Worm (Caenorhabditis elegans): ENCODE results near the gene Y105C5B.5.
A peak's percentile ranks its signal among the peaks of the same experiment; 100 is the strongest.

Y105C5B.5 gene

DNA sequence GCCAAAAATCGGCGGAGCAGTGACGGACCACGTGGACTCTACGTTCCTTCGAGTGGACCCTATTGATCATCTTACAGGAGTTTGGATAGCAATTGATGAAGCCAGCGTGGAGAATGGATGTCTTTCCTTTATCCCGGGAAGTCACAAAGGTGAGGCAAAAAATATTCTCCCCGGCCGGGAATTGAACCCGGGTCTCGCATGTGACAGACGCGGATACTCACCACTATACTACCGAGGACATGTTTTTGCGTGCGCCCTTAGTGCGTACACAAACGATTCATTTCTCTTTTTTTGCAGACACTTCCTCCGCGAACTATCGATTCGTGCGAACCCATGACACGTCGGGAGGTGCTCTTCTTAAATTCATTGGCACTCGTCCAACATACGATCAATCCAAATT, 30.2 kb upstream of the Y105C5B.5 start:
- no peak for TF ChIP-seq ceh-2 (tag; optimal IDR thresholded peaks at IDR 0.05)
- TF ChIP-seq ets-4 (tag; optimal IDR thresholded peaks at IDR 0.05): no peak
- TF ChIP-seq nfya-1 (tag; optimal IDR thresholded peaks at IDR 0.05): no peak
- peak; percentile 64 for TF ChIP-seq hlh-30 (tag; optimal IDR thresholded peaks at IDR 0.05; ENCODE audit: insufficient read depth)
- TF ChIP-seq che-1 (tag; optimal IDR thresholded peaks at IDR 0.05): peak; percentile 24
- TF ChIP-seq ceh-24 (tag; optimal IDR thresholded peaks at IDR 0.05): no peak

- no peak for TF ChIP-seq hlh-15 (tag; optimal IDR thresholded peaks at IDR 0.05)
Measured at ce11 chrIV:15930694-15931093, 29.7 kb upstream of the Y105C5B.5 start.

DNA sequence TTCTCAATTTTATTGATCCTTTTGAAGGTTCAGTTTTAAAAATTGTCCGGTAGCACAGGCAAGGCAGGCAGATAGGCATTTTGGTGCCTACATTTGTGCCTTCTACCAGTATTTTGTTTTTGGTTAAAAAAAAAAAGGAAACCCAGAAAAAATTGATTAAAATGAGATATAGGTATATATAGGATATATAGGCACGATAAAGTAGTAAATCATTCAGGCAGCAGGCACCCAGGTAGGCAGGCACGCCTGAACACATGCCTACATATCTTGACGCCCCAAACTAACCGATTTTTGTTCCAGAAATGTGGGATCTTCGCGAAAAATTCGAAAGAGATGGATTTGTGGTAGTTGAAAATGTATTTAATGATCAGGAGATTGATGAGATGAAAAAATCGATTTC, 29.3 kb upstream of the Y105C5B.5 start, which contains the start of gene Y105C5B.9:
TSS of gene Y105C5B.9 (plus strand) at position 301 of the 400 bp plus-strand sequence.
- no peak for TF ChIP-seq elt-2 (tag; optimal IDR thresholded peaks at IDR 0.05)
- TF ChIP-seq unc-3 (GFP tag; conservative IDR thresholded peaks at IDR 0.05): no peak
- TF ChIP-seq unc-3 (tag; optimal IDR thresholded peaks at IDR 0.05): no peak
- no peak for TF ChIP-seq syd-9 (tag; optimal IDR thresholded peaks at IDR 0.05)
- TF ChIP-seq pros-1 (tag; optimal IDR thresholded peaks at IDR 0.05): no peak
- no peak for TF ChIP-seq npax-4 (tag; optimal IDR thresholded peaks at IDR 0.05)
- no peak for TF ChIP-seq pax-1 (tag; optimal IDR thresholded peaks at IDR 0.05)
- TF ChIP-seq ttx-3 (tag; optimal IDR thresholded peaks at IDR 0.05): no peak
- TF ChIP-seq nfya-1 (tag; optimal IDR thresholded peaks at IDR 0.05): no peak
- no peak for TF ChIP-seq fkh-6 (tag; optimal IDR thresholded peaks at IDR 0.05)

DNA sequence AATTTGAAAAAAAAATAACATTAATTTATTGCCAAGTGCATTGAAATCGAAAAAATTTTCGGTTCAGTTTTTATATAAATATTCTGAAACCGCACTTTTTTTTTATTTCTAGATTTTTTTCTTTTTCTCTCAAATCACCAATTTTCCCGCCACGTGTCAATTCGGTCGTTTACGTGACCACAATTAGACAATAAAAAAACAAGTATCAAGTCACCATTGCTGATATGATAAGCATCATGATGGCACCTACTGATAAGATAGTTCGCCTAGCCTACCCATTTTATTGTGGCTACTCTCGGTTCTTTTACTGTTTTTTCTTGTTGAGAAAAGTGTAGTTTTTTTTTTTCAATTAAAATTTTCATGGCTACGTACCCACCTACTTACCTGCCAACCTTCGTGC, 28.8 kb upstream of the Y105C5B.5 start:
- peak; percentile 93 for TF ChIP-seq elt-2 (tag; optimal IDR thresholded peaks at IDR 0.05)
- TF ChIP-seq elt-4 (tag; optimal IDR thresholded peaks at IDR 0.05): no peak

DNA sequence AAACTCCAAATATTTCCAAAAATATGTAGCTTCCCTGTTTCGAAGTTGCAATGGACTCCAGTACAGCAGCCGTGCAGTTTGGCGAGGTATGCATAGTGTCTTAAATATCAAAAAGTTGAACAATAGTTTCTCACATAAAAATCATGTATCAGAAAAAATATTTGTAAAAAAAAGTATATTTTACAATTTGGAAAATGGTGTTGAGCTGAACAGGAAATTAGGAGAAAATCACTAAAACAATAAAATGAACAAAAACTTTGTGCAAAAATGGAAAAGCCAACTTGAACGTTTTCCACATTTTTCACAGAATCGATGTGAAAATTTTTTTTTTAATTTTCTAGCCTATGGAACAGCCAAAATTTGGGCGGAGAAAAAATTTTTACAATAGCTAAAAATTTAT, 25.7 kb upstream of the Y105C5B.5 start, which contains the start of gene Y105C5B.8:
TSS of gene Y105C5B.8 (minus strand) at position 101 of the 400 bp plus-strand sequence.
- TF ChIP-seq pat-9 (tag; optimal IDR thresholded peaks at IDR 0.05) (no peak), K09A11.1 (tag; optimal IDR thresholded peaks at IDR 0.05; ENCODE audit: insufficient read depth) (no peak), pros-1 (tag; optimal IDR thresholded peaks at IDR 0.05) (no peak), nfya-1 (tag; optimal IDR thresholded peaks at IDR 0.05) (no peak)

DNA sequence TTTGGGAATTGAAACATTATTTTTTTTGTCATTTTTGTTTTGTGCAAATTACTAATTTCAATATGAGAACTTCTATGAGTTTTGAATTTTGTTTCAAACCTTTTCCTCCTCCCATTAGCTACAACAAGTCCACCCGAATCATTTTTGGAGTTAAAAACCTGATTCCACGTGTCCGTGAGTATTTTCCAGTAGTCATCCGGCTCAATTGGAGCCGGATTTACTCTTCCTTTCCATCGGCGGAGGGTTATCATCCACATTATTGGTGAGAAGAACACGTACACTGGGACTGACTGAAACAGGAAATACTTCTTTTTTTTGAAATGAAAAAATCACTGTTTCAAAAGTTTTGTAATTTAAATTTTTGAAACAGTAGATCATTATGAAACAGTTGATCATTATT, 22.0 kb upstream of the Y105C5B.5 start:
- no peak for TF ChIP-seq ets-4 (tag; optimal IDR thresholded peaks at IDR 0.05)
- no peak for TF ChIP-seq che-1 (tag; optimal IDR thresholded peaks at IDR 0.05)
- TF ChIP-seq gmeb-2 (tag; optimal IDR thresholded peaks at IDR 0.05): no peak
- TF ChIP-seq ama-1 (optimal IDR thresholded peaks at IDR 0.05): no peak
- TF ChIP-seq hlh-15 (tag; optimal IDR thresholded peaks at IDR 0.05): no peak
- no peak for TF ChIP-seq ceh-48 (tag; optimal IDR thresholded peaks at IDR 0.05)
- TF ChIP-seq ceh-14 (tag; optimal IDR thresholded peaks at IDR 0.05): no peak

DNA sequence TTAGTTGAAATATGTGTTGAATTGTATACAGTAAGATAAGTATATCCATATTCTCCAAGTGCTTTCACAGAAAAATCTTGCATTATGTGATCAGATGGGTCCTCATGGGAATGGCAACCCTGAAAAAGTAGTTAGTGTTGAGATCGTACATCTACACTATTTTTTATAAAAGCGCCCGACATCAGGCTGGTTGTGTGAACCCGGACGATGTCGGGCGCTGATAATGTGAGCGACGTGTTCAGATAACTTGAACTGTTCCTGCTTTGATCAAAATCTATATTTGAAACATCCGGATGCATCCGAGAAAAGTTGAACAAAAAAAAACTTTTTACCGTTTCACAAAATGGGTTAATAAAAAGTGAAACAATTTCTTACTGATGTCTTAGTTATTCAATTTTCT, 14.0 kb upstream of the Y105C5B.5 start:
- TF ChIP-seq madf-2 (tag; optimal IDR thresholded peaks at IDR 0.05): no peak
- TF ChIP-seq ets-4 (tag; optimal IDR thresholded peaks at IDR 0.05): no peak

DNA sequence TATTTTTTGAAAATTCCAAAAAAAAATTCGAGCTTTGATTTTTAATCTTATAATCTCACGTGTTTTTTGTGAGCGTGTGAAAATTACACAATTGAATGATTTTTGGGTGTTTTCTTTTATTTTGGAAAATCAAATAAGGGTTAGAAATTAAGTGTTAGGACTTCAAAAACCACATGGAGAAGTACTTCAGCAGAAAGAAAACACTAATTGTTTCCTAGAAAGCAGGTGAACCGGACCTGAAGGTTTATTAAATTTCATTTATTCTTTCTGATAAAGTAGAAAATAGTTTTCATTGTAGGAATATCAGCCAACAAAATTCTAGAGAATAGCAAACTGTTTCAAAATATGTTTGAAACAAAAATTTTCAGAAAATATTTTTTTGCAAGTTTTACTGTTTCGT, 7.2 kb upstream of the Y105C5B.5 start:
- no peak for TF ChIP-seq che-1 (tag; optimal IDR thresholded peaks at IDR 0.05)
- no peak for TF ChIP-seq pax-1 (tag; optimal IDR thresholded peaks at IDR 0.05)
- no peak for TF ChIP-seq ceh-34 (tag; optimal IDR thresholded peaks at IDR 0.05)
- TF ChIP-seq dmd-4 (tag; optimal IDR thresholded peaks at IDR 0.05; ENCODE audit: borderline replicate concordance): no peak
- TF ChIP-seq sox-2 (GFP tag; IDR thresholded peaks at IDR 0.05): no peak
- TF ChIP-seq C38D4.7 (GFP tag; optimal IDR thresholded peaks at IDR 0.05): no peak
- no peak for TF ChIP-seq gmeb-2 (tag; optimal IDR thresholded peaks at IDR 0.05)
- TF ChIP-seq ceh-2 (tag; optimal IDR thresholded peaks at IDR 0.05): no peak
- TF ChIP-seq ceh-14 (tag; optimal IDR thresholded peaks at IDR 0.05): no peak
- TF ChIP-seq ama-1 (optimal IDR thresholded peaks at IDR 0.05): no peak
- no peak for TF ChIP-seq unc-86 (tag; optimal IDR thresholded peaks at IDR 0.05)
- TF ChIP-seq elt-2 (tag; optimal IDR thresholded peaks at IDR 0.05): no peak
- no peak for TF ChIP-seq elt-4 (tag; optimal IDR thresholded peaks at IDR 0.05)
- no peak for TF ChIP-seq fax-1 (tag; optimal IDR thresholded peaks at IDR 0.05)

All from whole organism, late embryonic.